Fruit fly (Drosophila melanogaster) whole organism, pupa: Measurements from ENCODE around the gene Mst77Y-4.
"Not testable (repeated sequence)": the region's sequence is repeated elsewhere in the genome, so short reads cannot be mapped to it uniquely, and the experiment has no call there.

Experiments
- CG10348 ChIP-seq: fragments of 200-800 bp; sonication (Bioruptor generic); IDR thresholded peaks from 2 replicates; pipeline ENCODE4 v1.3.6; 2022; ENCODE audit warnings: missing biosample characterization, missing genetic modification characterization
- CG12605 ChIP-seq: fragments of 200-800 bp; sonication (Bioruptor generic); IDR thresholded peaks from 2 replicates; pipeline ENCODE4 v1.3.6; 2022; ENCODE audit warnings: missing biosample characterization, missing genetic modification characterization
- CG13204 ChIP-seq: fragments of 200-800 bp; sonication (Bioruptor generic); optimal IDR thresholded peaks from 2 replicates; lab custom pipeline; 2018; ENCODE audit warnings: missing biosample characterization, mild to moderate bottlenecking, missing genetic modification characterization, moderate library complexity
- CG8301 ChIP-seq: fragments of 200-800 bp; sonication (Bioruptor generic); optimal IDR thresholded peaks from 2 replicates; lab custom pipeline; 2018; ENCODE audit warnings: missing biosample characterization, mild to moderate bottlenecking, missing genetic modification characterization
- CG9948 ChIP-seq: fragments of 200-800 bp; sonication (Bioruptor generic); optimal IDR thresholded peaks from 2 replicates; lab custom pipeline; 2018; ENCODE audit warnings: missing biosample characterization, mild to moderate bottlenecking, missing genetic modification characterization, moderate library complexity
- EcR ChIP-seq: fragments of 200-800 bp; sonication (Bioruptor generic); optimal IDR thresholded peaks from 3 replicates; lab custom pipeline; 2019; ENCODE audit warnings: missing biosample characterization, missing genetic modification characterization, mild to moderate bottlenecking, moderate library complexity, missing genetic modification reagents
- rn ChIP-seq: fragments of 200-800 bp; sonication (Bioruptor generic); IDR thresholded peaks from 2 replicates; pipeline ENCODE4 v1.3.6; 2022; ENCODE audit warnings: missing biosample characterization, missing genetic modification characterization

DNA sequence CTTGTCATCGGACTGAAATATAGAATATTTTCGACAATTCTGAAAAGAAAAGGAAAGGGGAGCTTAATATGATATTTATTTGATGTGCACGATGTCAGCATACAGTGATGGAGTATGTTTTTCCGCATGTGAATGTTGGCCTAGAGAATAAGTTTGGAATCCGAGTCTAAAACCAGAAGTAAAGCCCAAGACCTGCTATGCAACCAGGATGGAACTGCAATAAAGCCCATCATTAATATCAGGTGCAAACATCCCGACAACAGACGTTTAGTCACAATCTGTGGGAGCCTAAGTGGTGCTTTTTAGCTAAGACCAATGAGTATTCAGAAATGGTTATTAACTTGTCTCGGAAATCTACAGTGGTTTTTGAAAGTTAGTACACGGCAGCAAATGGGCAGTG is 31.5 kb upstream of the Mst77Y-4 start, which contains the start of gene CG46192:
- TF ChIP-seq EcR; CG10348 (GFP tag; lab: Robert Waterston, UW); CG9948 (tag; lab: Kevin White, UChicago); CG8301 (tag; lab: Kevin White, UChicago); CG13204 (GFP tag; lab: Kevin White, UChicago); CG12605 (GFP tag; lab: Robert Waterston, UW); rn: not testable (repeated sequence)
